Fruit fly (Drosophila melanogaster) S2 (cell line): ENCODE measurements around the gene CG5111.

ENCODE experiments used
- CG8478 ChIP-seq: fragments of >200 bp; optimal IDR thresholded peaks from 2 replicates; lab custom pipeline; 2018
- CTCF ChIP-seq, 2 experiments: fragments of >200 bp; optimal IDR thresholded peaks; 2 replicates each; lab custom pipeline; 2018

Gene CG5111

DNA sequence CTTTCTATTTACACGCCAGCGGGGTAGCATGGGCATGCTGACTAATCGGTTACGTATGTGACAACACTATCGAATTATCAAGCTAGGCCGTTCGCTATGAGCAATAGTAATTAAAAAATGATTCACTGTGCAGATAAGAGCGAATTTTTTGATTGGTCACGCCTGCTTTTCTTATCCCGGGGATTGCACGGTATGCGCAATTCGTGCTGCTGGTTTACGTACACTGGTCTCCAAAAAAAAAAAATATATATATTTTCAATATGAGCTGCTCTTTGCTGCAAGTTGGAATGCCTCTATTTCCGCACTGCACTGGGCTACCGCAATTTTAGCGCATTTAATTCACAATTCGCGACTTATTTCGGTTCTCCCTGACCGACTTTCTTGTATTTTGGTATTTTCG, 15.7 kb upstream of the CG5111 start:
- TF ChIP-seq CG8478 (lab: Kevin White, UChicago), result no peak
- no peak for TF ChIP-seq CTCF (optimal IDR thresholded peaks at IDR 0.05; lab: Kevin White, UChicago)

DNA sequence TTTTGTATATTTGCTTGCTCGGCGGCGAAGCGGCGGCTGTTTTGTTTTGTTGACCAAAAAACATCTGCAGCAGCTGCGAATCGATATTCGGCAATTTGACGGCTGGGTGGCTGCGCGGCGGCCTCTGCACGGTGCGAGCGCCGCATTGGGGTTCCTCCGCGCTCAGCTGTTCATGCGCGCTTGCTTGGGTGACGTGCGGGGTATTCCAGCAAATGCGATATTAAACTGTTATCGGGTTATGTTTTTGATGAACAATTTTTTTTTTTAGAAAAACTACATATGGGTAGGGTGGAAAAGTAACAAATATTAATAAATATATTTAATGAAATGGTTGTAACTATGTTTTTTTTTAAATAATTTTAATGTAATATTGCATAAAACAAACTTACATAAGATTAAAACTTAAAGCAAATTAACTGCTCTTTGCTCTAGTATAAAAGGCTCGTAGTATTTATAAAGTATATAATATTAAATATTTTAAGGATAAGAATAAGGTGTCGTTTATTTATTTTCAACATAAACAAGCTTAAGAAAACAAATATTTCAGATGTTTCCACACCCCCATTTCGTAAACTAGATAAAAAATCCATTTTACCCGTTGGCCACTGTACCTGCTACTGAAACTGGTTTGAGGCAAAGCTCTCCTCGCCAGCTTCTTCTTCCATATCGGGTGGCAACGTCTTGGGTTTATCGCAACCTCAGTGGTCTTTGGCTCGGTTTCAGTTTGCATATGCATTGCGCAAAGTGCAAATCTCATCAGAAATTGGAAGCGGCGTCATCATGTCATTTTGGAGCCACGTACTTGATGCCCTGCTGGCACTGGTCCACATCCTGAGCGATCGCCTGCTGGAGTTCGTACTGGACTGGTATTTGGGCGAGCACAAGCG, 15.1 kb upstream of the CG5111 start, which contains the start of the genes Gnpat and CG5112:
Gene Gnpat, minus strand, starts transcription at position 159 of the 887 bp plus-strand sequence.
Gene CG5112, plus strand, starts transcription at position 683 of the 887 bp plus-strand sequence.
- TF ChIP-seq CG8478 (lab: Kevin White, UChicago) (no peak), CTCF (optimal IDR thresholded peaks at IDR 0.05; lab: Kevin White, UChicago) (no peak)

DNA sequence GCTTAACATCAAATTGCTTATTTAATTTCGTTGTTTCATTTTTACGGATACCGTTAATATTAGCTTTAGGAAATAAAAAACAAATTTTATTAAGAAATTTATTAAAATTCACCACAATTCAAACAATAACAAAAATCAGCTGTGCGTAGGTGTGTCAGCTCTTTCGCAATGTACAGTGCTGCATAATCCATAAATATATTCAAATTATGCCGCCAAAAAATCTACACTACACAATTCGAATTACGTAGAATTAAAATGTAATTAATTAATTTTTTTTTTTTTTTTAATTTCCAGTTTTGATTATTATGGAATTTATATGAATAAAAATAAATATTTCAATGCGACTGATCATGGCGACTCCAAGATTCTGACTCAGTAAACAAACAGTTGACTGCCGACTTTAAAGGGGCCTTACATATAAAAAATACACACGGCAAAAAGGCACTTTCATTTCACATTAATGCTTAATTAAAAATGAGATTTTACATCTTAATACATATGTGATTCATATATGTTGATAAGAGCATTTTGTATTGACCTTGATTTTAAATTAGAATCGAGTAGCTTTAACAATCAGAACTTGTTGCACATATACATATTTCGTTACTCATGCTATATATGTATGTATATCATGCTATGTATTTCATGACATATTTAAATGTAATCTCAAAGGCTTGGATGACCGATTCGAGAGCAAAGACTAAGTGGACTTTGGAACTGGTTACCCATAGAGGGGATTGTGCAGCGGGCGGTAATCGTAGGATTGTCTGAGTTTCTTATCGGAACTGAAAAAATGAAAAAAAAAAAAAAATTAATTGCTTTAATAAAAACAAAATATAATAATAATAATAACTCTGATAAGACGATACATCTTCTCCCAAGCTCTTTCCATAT, 12.5 kb upstream of the CG5111 start:
- TF ChIP-seq CTCF (optimal IDR thresholded peaks at IDR 0.05; lab: Kevin White, UChicago) (no peak), CG8478 (lab: Kevin White, UChicago) (no peak)

DNA sequence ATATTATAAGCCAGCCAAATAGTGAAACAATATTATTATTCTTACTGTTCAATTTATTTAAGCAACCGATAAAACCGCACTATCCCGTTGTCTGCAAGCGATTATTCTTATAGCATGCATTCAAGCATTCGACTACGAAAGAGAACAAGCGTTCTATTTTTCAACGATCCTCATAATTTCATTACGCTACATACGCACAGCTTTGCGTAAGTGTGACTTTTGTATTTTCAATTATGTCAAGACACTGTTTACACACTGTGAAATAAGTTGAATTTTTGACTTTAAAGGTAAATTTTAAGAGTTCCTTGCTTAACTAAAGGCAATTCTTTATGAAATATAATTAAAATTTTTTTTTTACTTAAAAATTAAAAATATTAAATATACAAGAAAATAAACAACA, 11.0 kb upstream of the CG5111 start, which contains the start of gene CG33494:
Gene CG33494, minus strand, starts transcription at position 90 of the 400 bp plus-strand sequence.
- TF ChIP-seq CG8478 (lab: Kevin White, UChicago) (no peak), CTCF (optimal IDR thresholded peaks at IDR 0.05; lab: Kevin White, UChicago) (no peak)

DNA sequence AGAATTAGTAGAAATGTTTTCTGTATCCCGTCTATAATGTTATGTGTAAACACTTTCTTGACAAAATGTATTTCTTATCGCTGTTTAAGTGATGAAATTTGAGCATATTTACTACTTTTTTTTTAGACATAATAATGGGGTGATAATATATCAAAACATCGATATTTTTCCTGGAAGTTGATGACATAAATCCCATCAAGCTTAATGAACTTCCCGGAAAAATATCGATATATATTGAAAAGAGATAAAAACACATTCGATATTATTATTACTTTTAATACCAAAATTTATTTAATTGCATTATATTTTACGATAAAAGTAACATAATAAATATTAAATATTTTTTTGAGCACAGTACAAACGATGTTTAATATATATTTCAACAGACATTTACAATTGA, 10.3 kb upstream of the CG5111 start:
- TF ChIP-seq CG8478 (lab: Kevin White, UChicago) (no peak), CTCF (optimal IDR thresholded peaks at IDR 0.05; lab: Kevin White, UChicago) (no peak)

DNA sequence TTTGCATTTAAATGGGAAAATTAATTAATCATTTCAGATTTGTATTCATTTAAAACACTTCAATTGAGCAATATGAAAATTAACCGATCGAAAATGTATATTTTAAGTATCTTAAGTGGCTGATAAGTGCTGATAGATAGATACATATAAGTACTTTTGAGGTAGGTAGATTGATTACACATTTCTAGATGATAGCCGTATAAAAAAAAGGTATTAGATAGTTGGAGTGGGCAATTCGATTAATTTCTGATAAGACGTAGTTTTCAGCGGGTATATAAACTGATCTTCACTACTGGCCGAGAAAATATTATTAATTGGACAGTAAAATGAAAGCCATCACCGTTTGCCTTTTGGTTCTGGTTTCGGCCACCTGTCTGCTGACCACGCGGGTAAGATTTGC, 1.2 kb upstream of the CG5111 start, which contains the start of gene CG5107:
Gene CG5107, plus strand, starts transcription at position 301 of the 400 bp plus-strand sequence.
- TF ChIP-seq CTCF (optimal IDR thresholded peaks at IDR 0.05; lab: Kevin White, UChicago) (no peak), CG8478 (lab: Kevin White, UChicago) (no peak)

DNA sequence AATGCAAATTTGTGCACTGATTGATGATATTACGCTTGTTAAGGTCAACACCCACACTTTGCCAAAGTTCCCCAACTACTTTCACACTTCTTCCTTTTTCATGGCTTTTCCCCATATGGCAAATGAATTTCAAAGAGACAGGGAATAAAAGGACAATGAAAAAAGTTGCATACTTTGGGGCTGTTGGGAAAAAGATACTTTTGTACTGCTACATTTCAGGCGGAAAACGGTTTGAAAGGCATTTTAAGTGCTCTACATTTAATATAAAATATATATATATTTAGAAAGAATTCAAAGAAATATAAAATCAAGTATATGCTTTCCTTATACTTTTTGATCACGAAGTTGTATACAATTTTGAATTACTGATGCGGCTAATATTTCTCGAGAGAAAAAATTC, 6.7 kb downstream of the CG5111 start:
- TF ChIP-seq CTCF (optimal IDR thresholded peaks at IDR 0.05; lab: Kevin White, UChicago) (no peak), CG8478 (lab: Kevin White, UChicago) (no peak)

DNA sequence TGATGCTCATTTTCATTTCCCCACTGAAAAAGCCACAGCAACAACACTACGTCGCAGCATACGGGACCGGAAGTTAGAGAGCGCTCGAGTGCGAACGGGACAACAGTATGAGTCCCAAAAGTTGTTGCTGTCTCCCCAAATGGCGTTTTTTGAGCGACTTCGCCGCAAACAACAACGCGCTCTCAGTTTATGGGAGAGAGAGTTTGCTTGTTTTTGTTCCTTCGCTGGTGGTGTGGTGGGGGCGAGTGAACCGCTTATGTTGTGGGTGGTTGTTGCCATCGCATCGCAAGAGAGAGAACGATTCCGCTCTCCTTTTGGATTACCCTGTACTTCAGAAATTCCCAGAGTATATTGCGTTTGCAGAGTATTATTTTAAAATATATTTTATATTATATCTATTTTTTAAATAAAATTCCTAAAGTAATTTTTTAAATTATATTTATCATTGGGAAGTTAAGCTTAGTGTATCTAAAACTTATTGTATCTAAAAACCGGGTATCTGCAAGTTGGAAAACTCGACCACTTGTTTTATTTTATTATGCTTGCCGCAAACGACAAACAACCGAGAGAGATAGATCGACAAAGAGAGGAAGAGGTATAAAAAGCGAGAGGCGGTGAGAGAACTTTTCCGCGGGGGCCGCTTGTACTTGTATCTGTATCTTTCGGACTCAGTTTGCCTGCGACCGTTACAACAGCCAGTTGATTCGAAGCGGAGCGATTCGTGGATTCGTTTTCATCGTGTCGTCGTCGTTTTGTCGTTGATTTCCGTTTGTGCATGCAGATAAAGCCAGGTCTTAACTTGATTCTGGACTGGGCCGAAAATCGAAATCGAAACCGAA, 9.6 kb downstream of the CG5111 start, which contains the start of gene msi:
Gene msi, plus strand, starts transcription at position 669 of the 839 bp plus-strand sequence.
- TF ChIP-seq CTCF (optimal IDR thresholded peaks at IDR 0.05; lab: Kevin White, UChicago) (no peak), CG8478 (lab: Kevin White, UChicago) (no peak)

DNA sequence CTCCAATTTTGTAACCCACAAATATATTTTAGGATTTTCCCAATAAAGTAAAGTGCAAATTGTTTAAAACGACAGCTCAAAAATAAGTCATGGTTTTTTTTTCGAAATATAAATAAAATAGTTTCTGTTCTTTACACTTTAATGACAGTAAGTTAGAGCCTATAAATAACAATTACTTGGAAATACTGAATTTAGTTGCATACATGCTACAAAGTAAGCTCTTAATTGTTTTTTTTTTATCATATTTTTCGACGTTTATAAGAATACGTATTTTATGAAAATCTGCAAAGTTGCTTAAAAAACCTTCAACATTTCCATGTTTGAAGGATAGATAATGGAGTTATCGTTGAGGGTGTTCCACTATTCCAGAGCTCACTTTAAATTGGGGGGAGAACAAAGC, 11.4 kb downstream of the CG5111 start:
- no peak for TF ChIP-seq CTCF (optimal IDR thresholded peaks at IDR 0.05; lab: Kevin White, UChicago)
- TF ChIP-seq CG8478 (lab: Kevin White, UChicago), result no peak

DNA sequence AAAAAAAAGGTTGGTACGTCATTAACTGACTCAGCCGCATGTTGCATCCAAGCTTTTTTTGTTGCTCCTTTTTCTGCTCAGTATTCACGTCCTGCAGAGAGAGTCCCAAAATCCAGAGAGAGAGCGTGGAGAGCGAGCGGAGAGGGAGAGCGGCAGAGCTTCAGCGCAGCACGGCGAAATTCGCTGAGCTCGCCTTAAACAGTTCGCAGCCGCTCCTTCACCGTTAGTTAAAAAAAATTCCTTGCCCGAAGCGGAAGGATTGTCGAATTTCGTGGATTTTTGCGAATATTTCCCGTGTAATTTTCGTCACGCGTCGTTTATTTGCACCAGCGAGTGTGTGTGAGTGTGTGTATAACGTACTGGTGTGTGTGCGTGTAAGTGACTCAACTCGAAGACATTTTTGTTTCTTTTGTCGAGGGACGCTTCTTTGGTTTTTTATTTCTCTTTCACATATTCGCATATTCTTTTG, 12.1 kb downstream of the CG5111 start:
- TF ChIP-seq CTCF (optimal IDR thresholded peaks at IDR 0.05; lab: Kevin White, UChicago), result no peak
- TF ChIP-seq CG8478 (lab: Kevin White, UChicago), result no peak

DNA sequence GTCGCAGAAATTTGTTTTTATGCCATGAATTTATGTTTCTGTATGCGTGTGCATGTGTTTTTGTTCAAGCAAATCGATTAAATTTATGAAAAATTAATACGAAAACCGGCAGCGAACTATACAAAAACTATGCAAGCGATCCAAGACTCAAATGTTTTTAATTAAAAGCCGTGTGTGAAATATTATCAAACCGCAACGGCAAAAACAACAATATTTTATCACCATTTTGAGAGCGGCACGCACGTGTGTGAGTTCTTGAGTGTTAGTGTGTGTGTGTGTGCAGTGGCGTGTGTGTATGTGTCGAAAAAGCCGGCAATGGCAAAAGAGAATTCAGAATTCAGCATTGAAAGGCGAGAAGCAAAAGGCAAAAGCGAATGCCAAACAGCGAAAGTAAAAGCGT, 12.5 kb downstream of the CG5111 start:
- no peak for TF ChIP-seq CG8478 (lab: Kevin White, UChicago)
- no peak for TF ChIP-seq CTCF (optimal IDR thresholded peaks at IDR 0.05; lab: Kevin White, UChicago)

DNA sequence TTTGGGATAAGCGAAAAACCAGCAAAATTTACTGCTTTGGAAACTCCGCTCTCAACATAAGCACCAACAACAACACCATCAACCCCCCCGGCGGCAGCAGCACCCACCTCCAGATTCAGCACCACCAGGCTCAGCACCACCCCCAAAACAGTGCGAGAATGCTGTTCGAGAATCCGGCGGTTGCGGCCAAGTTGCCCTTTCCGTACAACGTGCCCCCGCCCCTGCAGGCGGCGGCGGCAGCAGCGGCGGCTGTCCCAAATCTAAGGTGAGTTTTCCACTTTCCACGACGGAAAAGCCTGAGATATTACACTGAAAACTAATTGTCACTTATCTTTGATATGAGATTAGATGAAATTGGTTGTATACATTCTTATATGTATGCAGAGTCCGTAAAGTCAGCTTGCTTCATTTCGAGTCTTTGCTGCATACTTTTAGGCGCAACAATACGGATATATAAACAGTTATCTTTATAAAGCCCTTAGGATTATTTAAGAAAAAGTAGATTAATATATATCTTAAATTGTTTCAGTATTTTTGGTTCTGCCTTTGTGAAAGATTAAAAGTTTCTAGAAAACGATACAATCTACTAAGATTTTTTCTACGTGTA, 13.5 kb downstream of the CG5111 start:
- TF ChIP-seq CTCF (optimal IDR thresholded peaks at IDR 0.05; lab: Kevin White, UChicago) (no peak), CG8478 (lab: Kevin White, UChicago) (no peak)

DNA sequence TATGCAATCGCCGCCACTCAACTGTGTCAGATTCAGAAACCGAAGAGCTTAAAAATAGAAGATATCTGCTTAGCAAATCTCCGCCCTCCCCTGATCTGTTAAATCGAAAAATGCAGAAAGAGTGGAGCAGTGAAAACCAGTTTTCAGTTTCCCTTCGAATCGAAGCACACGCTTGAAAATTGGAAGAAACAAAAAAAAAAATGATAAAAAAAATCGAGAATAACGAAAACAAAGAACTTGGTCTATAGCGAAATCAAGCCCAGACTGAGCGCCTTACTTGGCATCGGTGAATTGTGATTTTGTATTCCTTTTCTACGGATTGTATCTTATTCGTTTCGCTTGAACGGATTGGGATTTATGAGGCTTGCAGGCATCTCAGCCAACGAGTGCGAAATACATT, 23.2 kb downstream of the CG5111 start:
- no peak for TF ChIP-seq CTCF (optimal IDR thresholded peaks at IDR 0.05; lab: Kevin White, UChicago)
- no peak for TF ChIP-seq CG8478 (lab: Kevin White, UChicago)
